Worm (Caenorhabditis elegans): ENCODE data around the gene dop-1.

dop-1 gene

ce11 chrX:4444843-4445242 lies 26.2 kb upstream of the dop-1 start (continued):
- TF ChIP-seq lin-40 (tag; optimal IDR thresholded peaks at IDR 0.05): no peak
- no peak for TF ChIP-seq repo-1 (tag; optimal IDR thresholded peaks at IDR 0.05)
- no peak for TF ChIP-seq nhr-179 (tag; optimal IDR thresholded peaks at IDR 0.05)
- no peak for TF ChIP-seq akir-1 (GFP tag; optimal IDR thresholded peaks at IDR 0.05)
- TF ChIP-seq F10E7.11 (tag; optimal IDR thresholded peaks at IDR 0.05): no peak
- no peak for TF ChIP-seq B0336.3 (GFP tag; IDR thresholded peaks at IDR 0.05)
- peak; percentile 40 for TF ChIP-seq mes-4 (tag; optimal IDR thresholded peaks at IDR 0.05)
- TF ChIP-seq somi-1 (GFP tag; optimal IDR thresholded peaks at IDR 0.05): peak; percentile 29
- peak; percentile 46 for TF ChIP-seq athp-1 (tag; optimal IDR thresholded peaks at IDR 0.05)
- TF ChIP-seq ceh-91 (GFP tag; IDR thresholded peaks at IDR 0.05): no peak
- TF ChIP-seq Y67H2A.10 (GFP tag; conservative IDR thresholded peaks at IDR 0.05): no peak
- TF ChIP-seq ceh-58 (GFP tag; IDR thresholded peaks at IDR 0.05): no peak
- TF ChIP-seq lsl-1 (GFP tag; optimal IDR thresholded peaks at IDR 0.05): no peak
- TF ChIP-seq unc-62 (GFP tag; optimal IDR thresholded peaks at IDR 0.05): no peak
- TF ChIP-seq ztf-6 (GFP tag; IDR thresholded peaks at IDR 0.05): no peak
- no peak for TF ChIP-seq hlh-26 (GFP tag; conservative IDR thresholded peaks at IDR 0.05)
- no peak for TF ChIP-seq madf-6 (GFP tag; IDR thresholded peaks at IDR 0.05)
- no peak for TF ChIP-seq Y53G8AR.9 (GFP tag; conservative IDR thresholded peaks at IDR 0.05)
- TF ChIP-seq lag-1 (GFP tag; IDR thresholded peaks at IDR 0.05): no peak
- no peak for TF ChIP-seq zim-3 (tag; optimal IDR thresholded peaks at IDR 0.05)
- TF ChIP-seq let-526 (GFP tag; IDR thresholded peaks at IDR 0.05): no peak
- peak; percentile 59 for TF ChIP-seq snpc-4 (GFP tag; optimal IDR thresholded peaks at IDR 0.05)
- TF ChIP-seq snpc-4 (tag; optimal IDR thresholded peaks at IDR 0.05): peak in 3 of 4 experiments; percentile 23 to 81 (median 68)
- TF ChIP-seq him-1 (tag; optimal IDR thresholded peaks at IDR 0.05): peak; percentile 59
- TF ChIP-seq ztf-22 (GFP tag; optimal IDR thresholded peaks at IDR 0.05): no peak
- peak; percentile 77 for TF ChIP-seq D2030.7 (GFP tag; IDR thresholded peaks at IDR 0.05)
- no peak for TF ChIP-seq F57C9.4 (tag; optimal IDR thresholded peaks at IDR 0.05)
- 0 out of 2 replicates have a peak, but pooled peaks have one; percentile 40 for TF ChIP-seq attf-6 (GFP tag; IDR thresholded peaks at IDR 0.05)
- no peak for TF ChIP-seq ccch-3 (GFP tag; optimal IDR thresholded peaks at IDR 0.05)
- TF ChIP-seq ztf-18 (tag; optimal IDR thresholded peaks at IDR 0.05): peak; percentile 49
- TF ChIP-seq snpc-1.3 (tag; optimal IDR thresholded peaks at IDR 0.05; ENCODE audit: insufficient read depth): peak; percentile 66
- TF ChIP-seq C17E4.6 (GFP tag; IDR thresholded peaks at IDR 0.05): no peak
- TF ChIP-seq attf-3 (GFP tag; conservative IDR thresholded peaks at IDR 0.05): no peak
- peak; percentile 35 for TF ChIP-seq ceh-27 (GFP tag; optimal IDR thresholded peaks at IDR 0.05)
- peak; percentile 36 for TF ChIP-seq attf-5 (GFP tag; optimal IDR thresholded peaks at IDR 0.05)
- no peak for TF ChIP-seq F57A8.1 (GFP tag; optimal IDR thresholded peaks at IDR 0.05)
- no peak for TF ChIP-seq ama-1 (optimal IDR thresholded peaks at IDR 0.05)
- TF ChIP-seq ama-1 (GFP tag; optimal IDR thresholded peaks at IDR 0.05): peak; percentile 30 to 57
- TF ChIP-seq nhr-90 (tag; optimal IDR thresholded peaks at IDR 0.05): peak; percentile 79
- TF ChIP-seq unc-130 (GFP tag; optimal IDR thresholded peaks at IDR 0.05): peak; percentile 1
- TF ChIP-seq lin-54 (GFP tag; optimal IDR thresholded peaks at IDR 0.05): peak; percentile 43
- TF ChIP-seq F52B5.7 (tag; optimal IDR thresholded peaks at IDR 0.05): peak; percentile 20
- TF ChIP-seq madf-10 (tag; optimal IDR thresholded peaks at IDR 0.05): peak; percentile 60
- no peak for TF ChIP-seq lsy-27 (tag; optimal IDR thresholded peaks at IDR 0.05; ENCODE audit: borderline replicate concordance, insufficient read depth)
- TF ChIP-seq mxl-1 (tag; optimal IDR thresholded peaks at IDR 0.05): no peak
- no peak for TF ChIP-seq aptf-3 (GFP tag; IDR thresholded peaks at IDR 0.05)
- no peak for TF ChIP-seq xnd-1 (tag; optimal IDR thresholded peaks at IDR 0.05)
- peak in 1 of 2 experiments; percentile 64 for TF ChIP-seq rec-8 (tag; optimal IDR thresholded peaks at IDR 0.05)
- TF ChIP-seq C06A6.2 (GFP tag; conservative IDR thresholded peaks at IDR 0.05): no peak

All from whole organism, young adult.